Worm (Caenorhabditis elegans) whole organism, L1 larva: ENCODE measurements around the gene gst-26.
A peak's percentile ranks its signal among the peaks of the same experiment; 100 is the strongest.

Experiments used
- blmp-1 ChIP-seq: fragments of 150-350 bp; optimal IDR thresholded peaks from 2 replicates; lab custom pipeline; 2014; ENCODE audit warnings: missing biosample characterization, missing genetic modification characterization
- ceh-82 ChIP-seq, 3 experiments: fragments of 150-350 bp in 1 of 3; sonication (generic microtip) in 2 of 3; optimal IDR thresholded peaks; 2 replicates each; lab custom pipeline; 2014 to 2017; ENCODE audit warnings: missing biosample characterization in 3 of 3, missing genetic modification characterization in 3 of 3
- dpl-1 ChIP-seq, 3 experiments: fragments of 150-350 bp in 2 of 3; sonication (generic microtip) in 1 of 3; optimal IDR thresholded peaks; 2 replicates each; lab custom pipeline; 2014 to 2017; ENCODE audit warnings: missing biosample characterization in 3 of 3, missing genetic modification characterization in 3 of 3, missing genetic modification reagents in 3 of 3
- fos-1 ChIP-seq: fragments of 150-350 bp; optimal IDR thresholded peaks from 2 replicates; lab custom pipeline; 2014; ENCODE audit warnings: missing biosample characterization, missing genetic modification characterization
- jun-1 ChIP-seq: fragments of 150-350 bp; optimal IDR thresholded peaks from 2 replicates; lab custom pipeline; 2014; ENCODE audit warnings: missing biosample characterization, missing genetic modification reagents, missing genetic modification characterization
- lsy-2 ChIP-seq, 2 experiments: fragments of 150-350 bp; optimal IDR thresholded peaks; 2 replicates each; lab custom pipeline; 2014; ENCODE audit warnings: missing biosample characterization in 2 of 2, missing genetic modification characterization in 2 of 2
- mep-1 ChIP-seq: fragments of 150-350 bp; optimal IDR thresholded peaks from 2 replicates; lab custom pipeline; 2014; ENCODE audit warnings: missing biosample characterization, missing genetic modification characterization
- nhr-71 ChIP-seq: sonication (generic microtip); optimal IDR thresholded peaks from 2 replicates; lab custom pipeline; 2016; ENCODE audit warnings: mild to moderate bottlenecking, missing genetic modification characterization, moderate library complexity, missing compliant biosample characterization
- unc-62 ChIP-seq: fragments of 150-350 bp; optimal IDR thresholded peaks from 2 replicates; lab custom pipeline; 2014; ENCODE audit warnings: missing biosample characterization, missing genetic modification reagents, missing genetic modification characterization
- zag-1 ChIP-seq: fragments of 150-350 bp; optimal IDR thresholded peaks from 2 replicates; lab custom pipeline; 2014; ENCODE audit warnings: missing biosample characterization, missing genetic modification characterization
- ztf-11 ChIP-seq, 2 experiments: sonication (generic microtip); optimal IDR thresholded peaks; 2 replicates each; lab custom pipeline; 2016 to 2017; ENCODE audit warnings: missing genetic modification characterization in 2 of 2, missing biosample characterization in 1 of 2, missing compliant biosample characterization in 1 of 2
- ztf-4 ChIP-seq: fragments of 150-350 bp; optimal IDR thresholded peaks from 2 replicates; lab custom pipeline; 2014; ENCODE audit warnings: missing biosample characterization, missing genetic modification characterization

ce11 chrII:15173174-15173573 is 8.8 kb upstream of the gst-26 start:
- peak; percentile 23 for TF ChIP-seq jun-1 (tag; lab: Kevin White, UChicago)
- no peak for TF ChIP-seq unc-62 (GFP tag; lab: Kevin White, UChicago)
- peak in 1 of 2 experiments; percentile 44 for TF ChIP-seq lsy-2 (tag; optimal IDR thresholded peaks at IDR 0.05; lab: Kevin White, UChicago)
- no peak for TF ChIP-seq ztf-11 (tag; optimal IDR thresholded peaks at IDR 0.05; lab: Kevin White, UChicago)
- no peak for TF ChIP-seq zag-1
- TF ChIP-seq ceh-82 (tag; optimal IDR thresholded peaks at IDR 0.05; lab: Kevin White, UChicago) = peak; percentile 3 to 38 (median 17)
- TF ChIP-seq mep-1 (tag; lab: Kevin White, UChicago) = no peak
- no peak for TF ChIP-seq fos-1 (tag; lab: Kevin White, UChicago)
- TF ChIP-seq blmp-1 = peak; percentile 27
- no peak for TF ChIP-seq ztf-4 (tag; lab: Kevin White, UChicago)
- peak; percentile 65 for TF ChIP-seq nhr-71
- peak in 2 of 3 experiments; percentile 17 to 27 for TF ChIP-seq dpl-1 (GFP tag; optimal IDR thresholded peaks at IDR 0.05; lab: Kevin White, UChicago)
